Worm (Caenorhabditis elegans) whole organism, L4 larva: ENCODE results near the gene C01F1.5.
A peak's percentile ranks its signal among the peaks of the same experiment; 100 is the strongest.

Experiments
- F26F4.8 ChIP-seq: fragments of 200-800 bp; sonication (Bioruptor generic); conservative IDR thresholded peaks from 2 replicates; pipeline ENCODE4 v1.3.6; 2022; ENCODE audit warnings: missing genetic modification characterization, missing compliant biosample characterization
- F37D6.2 ChIP-seq: sonication (generic microtip); optimal IDR thresholded peaks from 2 replicates; lab custom pipeline; 2016; ENCODE audit warnings: mild to moderate bottlenecking, missing genetic modification characterization, missing compliant biosample characterization
- Y5F2A.4 ChIP-seq: fragments of 200-800 bp; sonication (Bioruptor generic); optimal IDR thresholded peaks from 2 replicates; lab custom pipeline; 2018; ENCODE audit warnings: mild to moderate bottlenecking, missing genetic modification characterization, missing compliant biosample characterization
- ZK337.2 ChIP-seq: fragments of 200-800 bp; sonication (Bioruptor generic); IDR thresholded peaks from 2 replicates; pipeline ENCODE4 v1.3.6; 2022; ENCODE audit warnings: missing genetic modification reagents, missing genetic modification characterization, missing compliant biosample characterization
- ZK546.5 ChIP-seq, 2 experiments: sonication (generic microtip); optimal IDR thresholded peaks; 2 replicates each; lab custom pipeline; 2017; ENCODE audit warnings: missing biosample characterization in 2 of 2, missing genetic modification characterization in 2 of 2
- aha-1 ChIP-seq: fragments of 150-350 bp; peaks from one replicate; lab custom pipeline; 2014; ENCODE audit warnings: missing biosample characterization, missing genetic modification characterization
- ama-1 ChIP-seq: fragments of 150-350 bp; optimal IDR thresholded peaks from 2 replicates; lab custom pipeline; 2014; ENCODE audit warnings: inconsistent platforms, mixed read lengths
- attf-4 ChIP-seq: sonication (generic microtip); optimal IDR thresholded peaks from 3 replicates; lab custom pipeline; 2017; ENCODE audit warnings: missing biosample characterization, missing genetic modification characterization
- ceh-44 ChIP-seq: fragments of 200-800 bp; sonication (Bioruptor generic); IDR thresholded peaks from 2 replicates; pipeline ENCODE4 v1.3.6; 2022; ENCODE audit warnings: missing genetic modification reagents, missing genetic modification characterization, missing compliant biosample characterization
- cey-2 ChIP-seq: sonication (generic microtip); optimal IDR thresholded peaks from 3 replicates; lab custom pipeline; 2017; ENCODE audit warnings: missing genetic modification characterization, mild to moderate bottlenecking, missing compliant biosample characterization, antibody characterized with exemption, borderline replicate concordance; ENCODE audit not compliant: insufficient read depth
- daf-12 ChIP-seq: fragments of 150-350 bp; optimal IDR thresholded peaks from 2 replicates; lab custom pipeline; 2014; ENCODE audit warnings: missing biosample characterization, missing genetic modification reagents, missing genetic modification characterization
- dmd-9 ChIP-seq: fragments of 200-800 bp; sonication (Bioruptor generic); IDR thresholded peaks from 2 replicates; pipeline ENCODE4 v1.3.6; 2022; ENCODE audit warnings: missing genetic modification reagents, missing genetic modification characterization, missing compliant biosample characterization
- duxl-1 ChIP-seq: sonication (generic microtip); optimal IDR thresholded peaks from 2 replicates; lab custom pipeline; 2016; ENCODE audit warnings: mild to moderate bottlenecking, missing genetic modification characterization, moderate library complexity, missing compliant biosample characterization; ENCODE audit not compliant: poor library complexity
- egl-27 ChIP-seq: sonication (generic microtip); optimal IDR thresholded peaks from 3 replicates; lab custom pipeline; 2017; ENCODE audit warnings: missing biosample characterization, missing genetic modification reagents, missing genetic modification characterization
- hlh-30 ChIP-seq: sonication (generic microtip); optimal IDR thresholded peaks from 2 replicates; lab custom pipeline; 2017; ENCODE audit warnings: antibody characterized with exemption, mild to moderate bottlenecking, missing genetic modification characterization, missing compliant biosample characterization; ENCODE audit not compliant: insufficient read depth
- hmg-1.1 ChIP-seq: fragments of 200-800 bp; sonication (Bioruptor generic); IDR thresholded peaks from 2 replicates; pipeline ENCODE4 v1.3.6; 2022; ENCODE audit warnings: missing genetic modification reagents, missing genetic modification characterization, missing compliant biosample characterization
- lim-7 ChIP-seq: fragments of 200-800 bp; sonication (Bioruptor generic); IDR thresholded peaks from 2 replicates; pipeline ENCODE4 v1.3.6; 2022; ENCODE audit warnings: missing genetic modification characterization, missing compliant biosample characterization
- lin-15B ChIP-seq: fragments of 150-350 bp; sonication (generic microtip); optimal IDR thresholded peaks from 3 replicates; lab custom pipeline; 2014; ENCODE audit warnings: missing biosample characterization, missing genetic modification characterization
- lin-29 ChIP-seq: fragments of 200-800 bp; sonication (Bioruptor generic); IDR thresholded peaks from 2 replicates; pipeline ENCODE4 v1.3.6; 2022; ENCODE audit warnings: missing genetic modification reagents, missing genetic modification characterization, missing compliant biosample characterization
- lir-3 ChIP-seq: sonication (generic microtip); optimal IDR thresholded peaks from 2 replicates; lab custom pipeline; 2016; ENCODE audit warnings: mild to moderate bottlenecking, missing genetic modification characterization, missing compliant biosample characterization
- madf-5 ChIP-seq, 2 experiments: fragments of 200-800 bp; sonication (Bioruptor generic); IDR thresholded peaks; 2 replicates each; pipeline ENCODE4 v1.3.6; 2022; ENCODE audit warnings: missing compliant biosample characterization in 2 of 2, missing genetic modification characterization in 2 of 2
- mes-2 ChIP-seq: sonication (generic microtip); optimal IDR thresholded peaks from 2 replicates; lab custom pipeline; 2016; ENCODE audit warnings: missing genotype, mild to moderate bottlenecking, missing genetic modification characterization, missing compliant biosample characterization; ENCODE audit not compliant: poor library complexity, severe bottlenecking
- mxl-3 ChIP-seq: fragments of 200-800 bp; sonication (Bioruptor generic); optimal IDR thresholded peaks from 2 replicates; lab custom pipeline; 2018; ENCODE audit warnings: mild to moderate bottlenecking, missing genetic modification characterization, missing compliant biosample characterization
- nhr-10 ChIP-seq: fragments of 150-350 bp; optimal IDR thresholded peaks from 2 replicates; lab custom pipeline; 2014; ENCODE audit warnings: missing biosample characterization, missing genetic modification characterization
- nhr-111 ChIP-seq: fragments of 200-800 bp; sonication (Bioruptor generic); optimal IDR thresholded peaks from 2 replicates; lab custom pipeline; 2018; ENCODE audit warnings: mild to moderate bottlenecking, missing genetic modification characterization, missing compliant biosample characterization
- nhr-237 ChIP-seq: sonication (generic microtip); optimal IDR thresholded peaks from 2 replicates; lab custom pipeline; 2017; ENCODE audit warnings: missing biosample characterization, missing genetic modification characterization
- nhr-25 ChIP-seq: sonication (generic microtip); optimal IDR thresholded peaks from 2 replicates; lab custom pipeline; 2017; ENCODE audit warnings: missing genetic modification characterization, mild to moderate bottlenecking, missing compliant biosample characterization, antibody characterized with exemption, moderate library complexity, borderline replicate concordance; ENCODE audit not compliant: insufficient read depth
- nhr-48 ChIP-seq: sonication (generic microtip); optimal IDR thresholded peaks from 2 replicates; lab custom pipeline; 2016; ENCODE audit warnings: mild to moderate bottlenecking, missing genetic modification characterization, missing compliant biosample characterization
- pha-4 ChIP-seq, 2 experiments: fragments of 150-350 bp in 1 of 2; fragments of 200-800 bp in 1 of 2; sonication (Bioruptor generic) in 1 of 2; IDR thresholded peaks in 1 of 2; optimal IDR thresholded peaks in 1 of 2; 2 replicates each; pipeline versions ENCODE4 v1.3.6 to Lab custom; 2014 to 2022; ENCODE audit warnings: missing genetic modification characterization in 2 of 2, missing genetic modification reagents in 2 of 2, missing biosample characterization in 1 of 2, missing compliant biosample characterization in 1 of 2
- php-3 ChIP-seq: fragments of 200-800 bp; sonication (Bioruptor generic); IDR thresholded peaks from 2 replicates; pipeline ENCODE4 v1.3.6; 2022; ENCODE audit warnings: missing genetic modification reagents, missing genetic modification characterization, missing compliant biosample characterization
- pqm-1 ChIP-seq: sonication (generic microtip); optimal IDR thresholded peaks from 2 replicates; lab custom pipeline; 2017; ENCODE audit warnings: missing biosample characterization, missing genetic modification characterization
- snpc-4 ChIP-seq: fragments of 150-350 bp; optimal IDR thresholded peaks from 2 replicates; lab custom pipeline; 2014; ENCODE audit warnings: missing biosample characterization, missing genetic modification characterization
- tag-97 ChIP-seq: fragments of 200-800 bp; sonication (Bioruptor generic); IDR thresholded peaks from 2 replicates; pipeline ENCODE4 v1.3.6; 2022; ENCODE audit warnings: missing genetic modification characterization, missing compliant biosample characterization
- unc-130 ChIP-seq: sonication (generic microtip); optimal IDR thresholded peaks from 2 replicates; lab custom pipeline; 2016; ENCODE audit warnings: missing genetic modification reagents, missing genetic modification characterization, missing compliant biosample characterization
- unc-39 ChIP-seq: sonication (generic microtip); optimal IDR thresholded peaks from 2 replicates; lab custom pipeline; 2017; ENCODE audit warnings: missing biosample characterization, missing genetic modification characterization
- zfp-2 ChIP-seq: sonication (generic microtip); optimal IDR thresholded peaks from 2 replicates; lab custom pipeline; 2016; ENCODE audit warnings: mild to moderate bottlenecking, missing genetic modification characterization, missing compliant biosample characterization
- zfp-3 ChIP-seq: fragments of 200-800 bp; sonication (Bioruptor generic); conservative IDR thresholded peaks from 2 replicates; pipeline ENCODE4 v1.3.6; 2022; ENCODE audit warnings: missing genetic modification reagents, missing genetic modification characterization, missing compliant biosample characterization
- ztf-11 ChIP-seq: fragments of 150-350 bp; optimal IDR thresholded peaks from 2 replicates; lab custom pipeline; 2014; ENCODE audit warnings: missing biosample characterization, missing genetic modification characterization

C01F1.5 gene

DNA sequence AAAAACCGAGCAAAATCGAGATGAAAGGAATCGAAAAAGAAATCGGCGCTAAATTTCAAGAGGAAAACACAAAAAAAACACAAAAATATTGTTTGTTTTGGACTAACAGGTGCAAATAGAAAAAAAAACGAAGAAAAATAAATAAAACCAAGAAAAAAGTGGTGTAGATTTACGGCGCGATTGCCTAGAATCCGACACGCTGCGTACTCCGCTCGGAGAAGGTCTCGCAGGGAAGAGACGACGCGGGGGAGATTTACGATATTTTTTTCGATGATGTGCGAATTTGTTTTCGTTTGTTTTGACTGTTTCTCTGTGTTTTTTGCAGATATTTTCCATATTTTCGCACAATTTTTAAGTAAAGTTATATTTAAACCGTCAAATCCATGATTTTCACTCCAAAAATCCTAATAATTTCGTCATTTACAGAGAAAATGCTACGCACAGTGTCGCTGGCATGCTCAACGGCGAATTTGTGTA, 17.6 kb upstream of the C01F1.5 start, which contains the start of gene sco-1 (continued):
- TF ChIP-seq mes-2 (tag; lab: Kevin White, UChicago) (peak; percentile 99), hlh-30 (peak; percentile 91), nhr-237 (no peak), ztf-11 (no peak), nhr-10 (tag; lab: Kevin White, UChicago) (peak; percentile 16), aha-1 (tag; lab: Kevin White, UChicago) (peak; percentile 93), lim-7 (GFP tag; lab: Robert Waterston, UW) (0 out of 2 replicates have a peak, but pooled peaks have one; percentile 34), lir-3 (peak; percentile 24), ZK546.5 (tag; optimal IDR thresholded peaks at IDR 0.05; lab: Kevin White, UChicago) (no peak), hmg-1.1 (peak; percentile 84), ZK337.2 (GFP tag; lab: Robert Waterston, UW) (peak; percentile 96), unc-39 (no peak), zfp-3 (GFP tag; lab: Robert Waterston, UW) (peak; percentile 87; the same call in 1 of the 2 replicates), F26F4.8 (GFP tag; lab: Robert Waterston, UW) (no peak), pha-4 (GFP tag; IDR thresholded peaks at IDR 0.05; lab: Robert Waterston, UW) (peak; percentile 87), pha-4 (tag; optimal IDR thresholded peaks at IDR 0.05; lab: Kevin White, UChicago) (peak; percentile 82), zfp-2 (peak; percentile 75), lin-15B (tag; lab: Kevin White, UChicago) (peak; percentile 83), egl-27 (tag; lab: Kevin White, UChicago) (no peak), ceh-44 (GFP tag; lab: Robert Waterston, UW) (peak; percentile 58; the same call in 1 of the 2 replicates), nhr-48 (tag; lab: Kevin White, UChicago) (peak; percentile 70), php-3 (GFP tag; lab: Robert Waterston, UW) (peak; percentile 88), lin-29 (GFP tag; lab: Robert Waterston, UW) (peak; percentile 89), ama-1 (lab: Kevin White, UChicago) (peak; percentile 34), madf-5 (GFP tag; IDR thresholded peaks at IDR 0.05; lab: Robert Waterston, UW) (0 out of 4 replicates have a peak, but pooled peaks of 1 of the 2 experiments have one; percentile 4), snpc-4 (tag; lab: Kevin White, UChicago) (peak; percentile 60), tag-97 (peak; percentile 95), attf-4 (tag; lab: Kevin White, UChicago) (no peak), nhr-111 (GFP tag; lab: Kevin White, UChicago) (no peak), unc-130 (GFP tag; lab: Kevin White, UChicago) (peak; percentile 92), mxl-3 (peak; percentile 68), F37D6.2 (tag; lab: Kevin White, UChicago) (peak; percentile 87), duxl-1 (peak; percentile 88), cey-2 (tag; lab: Kevin White, UChicago) (no peak), Y5F2A.4 (GFP tag; lab: Kevin White, UChicago) (no peak), nhr-25 (tag; lab: Kevin White, UChicago) (peak; percentile 92), dmd-9 (GFP tag; lab: Robert Waterston, UW) (peak; percentile 94)

DNA sequence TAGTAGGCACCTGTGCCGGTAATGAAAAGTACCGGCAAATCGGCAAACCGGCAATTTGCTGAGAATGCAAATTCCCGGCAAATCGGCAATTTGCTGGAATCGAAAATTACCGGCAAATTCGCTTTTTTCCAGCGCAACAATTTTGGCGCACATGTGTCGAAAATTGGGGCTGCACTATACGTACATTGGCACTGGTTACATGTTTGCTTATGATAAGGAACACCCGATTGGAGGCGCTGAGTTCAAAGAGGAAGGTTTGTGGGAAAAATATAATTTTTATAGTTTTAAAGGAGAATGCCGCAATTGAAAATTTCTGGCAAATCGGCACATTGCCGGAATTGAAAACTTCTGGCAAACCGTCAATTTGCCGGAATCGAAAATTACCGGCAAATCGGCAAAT, 15.6 kb upstream of the C01F1.5 start:
- TF ChIP-seq daf-12 (tag; lab: Kevin White, UChicago) (no peak), aha-1 (tag; lab: Kevin White, UChicago) (peak; percentile 57), pqm-1 (tag; lab: Kevin White, UChicago) (peak; percentile 16), pha-4 (GFP tag; IDR thresholded peaks at IDR 0.05; lab: Robert Waterston, UW) (no peak), pha-4 (tag; optimal IDR thresholded peaks at IDR 0.05; lab: Kevin White, UChicago) (no peak)
